Fruit fly (Drosophila melanogaster): ENCODE measurements around the gene CG3598.
A peak's percentile ranks its signal among the peaks of the same experiment; 100 is the strongest.

Gene CG3598

dm6 chrX:2973593-2973992 lies 36.8 kb downstream of the CG3598 start, which contains the start of gene rst (continued):
- TF ChIP-seq CG6276 (GFP tag; optimal IDR thresholded peaks at IDR 0.05) (no peak), CG6163 (GFP tag; IDR thresholded peaks at IDR 0.05) (peak; percentile 43; the same call in 1 of the 3 replicates), lz (GFP tag; optimal IDR thresholded peaks at IDR 0.05) (no peak), vri (GFP tag; optimal IDR thresholded peaks at IDR 0.05) (no peak), esn (GFP tag; optimal IDR thresholded peaks at IDR 0.05) (no peak)

- no peak for TF ChIP-seq fd85E (GFP tag; optimal IDR thresholded peaks at IDR 0.05)
- peak; percentile 67 for TF ChIP-seq Smox (GFP tag; optimal IDR thresholded peaks at IDR 0.05)
- TF ChIP-seq CG8119 (GFP tag; IDR thresholded peaks at IDR 0.05): peak; percentile 80
- peak; percentile 25 for TF ChIP-seq Sox15 (GFP tag; optimal IDR thresholded peaks at IDR 0.05)
- peak; percentile 66 for TF ChIP-seq Eip75B (GFP tag; optimal IDR thresholded peaks at IDR 0.05)
- TF ChIP-seq CG31627 (GFP tag; optimal IDR thresholded peaks at IDR 0.05): peak; percentile 69
- peak; percentile 68 for TF ChIP-seq achi (GFP tag; optimal IDR thresholded peaks at IDR 0.05)
- peak; percentile 62; the same call in 1 of the 3 replicates for TF ChIP-seq eg (GFP tag; IDR thresholded peaks at IDR 0.05)
- peak; percentile 92 for TF ChIP-seq Eip78C (GFP tag)
- peak; percentile 54 for TF ChIP-seq Sox14 (GFP tag; optimal IDR thresholded peaks at IDR 0.05)
- peak; percentile 76 for TF ChIP-seq topi (GFP tag; optimal IDR thresholded peaks at IDR 0.05)
- TF ChIP-seq Sox102F (GFP tag; optimal IDR thresholded peaks at IDR 0.05): peak; percentile 60
- TF ChIP-seq OdsH (GFP tag; optimal IDR thresholded peaks at IDR 0.05): peak; percentile 70
- TF ChIP-seq Eip93F (GFP tag; optimal IDR thresholded peaks at IDR 0.05): no peak
- no peak for TF ChIP-seq CG6854 (GFP tag; optimal IDR thresholded peaks at IDR 0.05)
- no peak for TF ChIP-seq Hr38 (GFP tag; optimal IDR thresholded peaks at IDR 0.05)
- peak; percentile 61 for TF ChIP-seq Lpt (GFP tag; optimal IDR thresholded peaks at IDR 0.05)
- peak; percentile 59 for TF ChIP-seq CG6276 (GFP tag; optimal IDR thresholded peaks at IDR 0.05)
- TF ChIP-seq CG6792 (GFP tag; optimal IDR thresholded peaks at IDR 0.05): peak; percentile 68
- TF ChIP-seq svp (GFP tag): peak; percentile 89
- peak; percentile 87 for TF ChIP-seq Hr4 (GFP tag; optimal IDR thresholded peaks at IDR 0.05)
- TF ChIP-seq CG7368 (GFP tag; optimal IDR thresholded peaks at IDR 0.05): peak; percentile 41
- peak; percentile 30 for TF ChIP-seq CG1621 (tag; optimal IDR thresholded peaks at IDR 0.05)
- TF ChIP-seq CG10669 (GFP tag; optimal IDR thresholded peaks at IDR 0.05): peak; percentile 48
- TF ChIP-seq Ets21C (GFP tag; optimal IDR thresholded peaks at IDR 0.05): peak; percentile 60
- peak; percentile 70 for TF ChIP-seq Met (GFP tag; optimal IDR thresholded peaks at IDR 0.05)
- TF ChIP-seq fd59A (GFP tag; optimal IDR thresholded peaks at IDR 0.05): peak; percentile 17
- peak; percentile 33 for TF ChIP-seq CG6808 (GFP tag; optimal IDR thresholded peaks at IDR 0.05)
- peak; percentile 46 for TF ChIP-seq CG11902 (GFP tag; optimal IDR thresholded peaks at IDR 0.05)
- TF ChIP-seq vri (GFP tag; optimal IDR thresholded peaks at IDR 0.05): no peak
- peak; percentile 69 for TF ChIP-seq CG3919 (GFP tag; optimal IDR thresholded peaks at IDR 0.05)
- TF ChIP-seq dac (GFP tag; optimal IDR thresholded peaks at IDR 0.05): peak; percentile 37
- TF ChIP-seq dsx (GFP tag; optimal IDR thresholded peaks at IDR 0.05; ENCODE audit: poor library complexity, severe bottlenecking): no peak
- TF ChIP-seq Gug (GFP tag; IDR thresholded peaks at IDR 0.05): no peak
- peak; percentile 51 for TF ChIP-seq net (GFP tag; optimal IDR thresholded peaks at IDR 0.05)
- peak; percentile 63 for TF ChIP-seq CG34406 (GFP tag; optimal IDR thresholded peaks at IDR 0.05)
- TF ChIP-seq CG16779 (tag; optimal IDR thresholded peaks at IDR 0.05): peak; percentile 17
- TF ChIP-seq Hr39 (GFP tag; optimal IDR thresholded peaks at IDR 0.05): peak; percentile 73
- peak; percentile 20 for TF ChIP-seq CG9139 (GFP tag; optimal IDR thresholded peaks at IDR 0.05)
- peak in 1 of 2 experiments; percentile 30 for TF ChIP-seq salr (GFP tag; optimal IDR thresholded peaks at IDR 0.05)
- peak; percentile 71 for TF ChIP-seq esn (GFP tag; optimal IDR thresholded peaks at IDR 0.05)
- no peak for TF ChIP-seq CG11294 (GFP tag; IDR thresholded peaks at IDR 0.05)
- TF ChIP-seq CG11762 (GFP tag; optimal IDR thresholded peaks at IDR 0.05; ENCODE audit: insufficient read depth): peak; percentile 54
- peak; percentile 67 for TF ChIP-seq acj6 (GFP tag; optimal IDR thresholded peaks at IDR 0.05)
- peak; percentile 66 for TF ChIP-seq CG4318 (GFP tag; optimal IDR thresholded peaks at IDR 0.05)
- peak; percentile 51 for TF ChIP-seq CG8632 (GFP tag; optimal IDR thresholded peaks at IDR 0.05)
- peak; percentile 14 for TF ChIP-seq Blimp-1 (GFP tag; optimal IDR thresholded peaks at IDR 0.05)
Measured at dm6 chrX:2977857-2978473, 41.1 kb downstream of the CG3598 start.
